Worm (Caenorhabditis elegans): ENCODE measurements around the gene Y49E10.18.
A peak's percentile ranks its signal among the peaks of the same experiment; 100 is the strongest.

Y49E10.18 gene

DNA sequence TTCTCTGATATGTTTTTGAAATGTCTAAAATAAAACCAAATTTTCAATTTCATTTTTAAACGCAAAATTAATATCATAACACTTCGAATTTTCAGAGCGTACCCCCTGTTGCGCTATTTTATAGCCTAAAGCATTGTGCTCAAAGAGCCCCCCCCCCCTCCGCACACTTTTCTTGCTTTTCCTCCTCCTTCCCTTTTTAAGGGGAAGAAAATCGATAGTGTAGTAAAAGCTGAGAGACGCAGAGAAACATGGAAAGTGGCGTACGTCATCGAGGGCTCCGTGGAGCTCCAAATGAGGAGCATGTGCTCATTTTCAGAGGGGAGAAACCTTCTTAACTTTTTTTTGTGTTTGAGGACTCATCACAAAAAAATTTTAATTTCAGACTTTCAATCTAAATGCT is 26.6 kb upstream of the Y49E10.18 start, which contains the start of gene cccp-1 (continued):
- no peak for TF ChIP-seq cey-2 (tag; optimal IDR thresholded peaks at IDR 0.05; ENCODE audit: borderline replicate concordance, insufficient read depth)
- peak; percentile 20 for TF ChIP-seq fkh-10 (GFP tag; optimal IDR thresholded peaks at IDR 0.05)
- TF ChIP-seq vab-7 (GFP tag; IDR thresholded peaks at IDR 0.05) = no peak
- TF ChIP-seq mdl-1 (tag; optimal IDR thresholded peaks at IDR 0.05) = peak in 1 of 2 experiments; percentile 45
- peak; percentile 35; the same call in 1 of the 2 replicates for TF ChIP-seq egl-43 (GFP tag; IDR thresholded peaks at IDR 0.05)
- no peak for TF ChIP-seq aly-2 (tag; optimal IDR thresholded peaks at IDR 0.05)
- TF ChIP-seq mep-1 (tag; optimal IDR thresholded peaks at IDR 0.05) = peak; percentile 44
- no peak for TF ChIP-seq F44E2.7 (GFP tag; IDR thresholded peaks at IDR 0.05)
- TF ChIP-seq nhr-41 (GFP tag; IDR thresholded peaks at IDR 0.05) = no peak
- TF ChIP-seq dve-1 (tag; optimal IDR thresholded peaks at IDR 0.05; ENCODE audit: insufficient read depth) = peak; percentile 9
- TF ChIP-seq mes-2 (tag; optimal IDR thresholded peaks at IDR 0.05; ENCODE audit: poor library complexity, severe bottlenecking) = no peak
- no peak for TF ChIP-seq ceh-20 (GFP tag; IDR thresholded peaks at IDR 0.05)
- no peak for TF ChIP-seq T26A8.4 (GFP tag; IDR thresholded peaks at IDR 0.05)
- peak; percentile 81 for TF ChIP-seq ceh-28 (tag; optimal IDR thresholded peaks at IDR 0.05)
- no peak for TF ChIP-seq lin-15B (tag; optimal IDR thresholded peaks at IDR 0.05)
- TF ChIP-seq Y105C5A.15 (GFP tag; IDR thresholded peaks at IDR 0.05) = no peak
- no peak for TF ChIP-seq nhr-77 (tag; optimal IDR thresholded peaks at IDR 0.05)
- TF ChIP-seq arid-1 (GFP tag; conservative IDR thresholded peaks at IDR 0.05) = 0 out of 2 replicates have a peak, but pooled peaks have one; percentile 21
- TF ChIP-seq ceh-62 (tag; optimal IDR thresholded peaks at IDR 0.05) = no peak
- no peak for TF ChIP-seq nhr-28 (tag; optimal IDR thresholded peaks at IDR 0.05)
- TF ChIP-seq zfp-3 (GFP tag; conservative IDR thresholded peaks at IDR 0.05) = no peak
- no peak for TF ChIP-seq pha-4 (GFP tag; IDR thresholded peaks at IDR 0.05)
- TF ChIP-seq pha-4 (tag; optimal IDR thresholded peaks at IDR 0.05) = no peak
- no peak for TF ChIP-seq F49E8.2 (tag; optimal IDR thresholded peaks at IDR 0.05; ENCODE audit: borderline replicate concordance)
- TF ChIP-seq nhr-11 (tag; optimal IDR thresholded peaks at IDR 0.05) = peak; percentile 23

- TF ChIP-seq aha-1 (tag) (peak; percentile 39), ceh-82 (tag; optimal IDR thresholded peaks at IDR 0.05) (no peak), set-16 (GFP tag; IDR thresholded peaks at IDR 0.05) (peak; percentile 91)
Observed at ce11 chrIII:12470589-12470988, 24.7 kb upstream of the Y49E10.18 start.

DNA sequence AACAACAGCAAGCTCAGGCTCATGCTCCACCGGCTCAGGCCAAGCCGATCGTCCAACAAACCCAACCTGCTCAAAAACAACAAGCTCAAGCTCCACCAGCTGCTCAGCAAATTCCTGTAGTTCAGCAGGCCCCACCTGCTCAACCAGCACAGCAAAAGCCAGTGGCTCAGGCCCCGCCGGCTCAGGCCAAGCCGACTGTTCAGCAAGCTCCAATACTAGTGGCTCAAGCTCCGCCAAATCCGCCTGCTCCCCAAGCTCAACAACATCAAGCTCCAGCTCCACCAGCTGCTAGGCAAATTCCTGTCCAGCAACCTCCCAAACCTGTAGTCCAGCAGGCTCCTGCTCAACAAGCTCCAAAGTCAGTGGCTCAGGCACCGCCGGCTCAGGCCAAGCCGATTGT is 23.9 kb upstream of the Y49E10.18 start:
- TF ChIP-seq mdl-1 (tag; optimal IDR thresholded peaks at IDR 0.05) (no peak), ctbp-1 (GFP tag; IDR thresholded peaks at IDR 0.05) (no peak), fos-1 (tag; optimal IDR thresholded peaks at IDR 0.05) (no peak), set-16 (GFP tag; IDR thresholded peaks at IDR 0.05) (peak; percentile 88)

DNA sequence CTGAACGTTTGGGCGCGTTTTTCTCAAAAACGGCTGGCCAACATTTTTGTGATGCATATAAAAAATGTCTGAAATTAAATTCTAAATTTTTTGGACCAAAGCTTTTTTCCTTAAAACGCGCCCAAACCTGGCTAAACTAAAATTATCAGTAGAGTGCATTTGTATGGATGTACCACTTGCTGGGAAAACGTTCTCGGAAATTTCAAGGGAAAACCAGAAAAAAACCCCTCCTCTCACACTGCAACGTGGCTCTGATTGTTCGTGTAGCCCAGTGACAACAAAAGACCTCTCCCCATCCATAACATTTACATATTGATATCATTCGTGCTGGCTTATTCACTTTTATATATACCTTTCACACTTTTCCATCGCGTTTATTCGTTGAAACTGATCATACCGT is 23.0 kb upstream of the Y49E10.18 start, which contains the start of gene Y49E10.29:
Gene Y49E10.29, plus strand, starts transcription at position 301 of the 400 bp plus-strand sequence.
- TF ChIP-seq duxl-1 (tag; optimal IDR thresholded peaks at IDR 0.05; ENCODE audit: poor library complexity) (no peak), hlh-11 (tag; optimal IDR thresholded peaks at IDR 0.05) (no peak), zfp-2 (tag; optimal IDR thresholded peaks at IDR 0.05) (no peak), zip-2 (tag; optimal IDR thresholded peaks at IDR 0.05) (no peak), php-3 (GFP tag; IDR thresholded peaks at IDR 0.05) (no peak), nhr-111 (GFP tag; optimal IDR thresholded peaks at IDR 0.05) (no peak), unc-39 (tag; optimal IDR thresholded peaks at IDR 0.05) (no peak), F26F4.8 (GFP tag; conservative IDR thresholded peaks at IDR 0.05) (no peak), madf-5 (GFP tag; IDR thresholded peaks at IDR 0.05) (no peak), mep-1 (tag; optimal IDR thresholded peaks at IDR 0.05) (no peak), nhr-11 (tag; optimal IDR thresholded peaks at IDR 0.05) (no peak), nhr-237 (tag; optimal IDR thresholded peaks at IDR 0.05) (no peak), hif-1 (tag; optimal IDR thresholded peaks at IDR 0.05) (no peak)

Measured in whole organism, L4 larva.